Fruit fly (Drosophila melanogaster) whole organism, embryonic: ENCODE measurements around the gene EloB.

Source experiments
- Ada2b ChIP-seq: fragments of 200-800 bp; sonication (Bioruptor generic); IDR thresholded peaks from 2 replicates; pipeline ENCODE4 v1.3.6; 2022; ENCODE audit warnings: missing biosample characterization, missing genetic modification characterization
- Atf-2 ChIP-seq: fragments of 200-800 bp; sonication (Bioruptor generic); optimal IDR thresholded peaks from 2 replicates; lab custom pipeline; 2016; ENCODE audit warnings: missing biosample characterization, missing genetic modification characterization
- Awh ChIP-seq: fragments of 200-800 bp; sonication (Bioruptor generic); IDR thresholded peaks from 2 replicates; pipeline ENCODE4, ENCODE4 v1.3.6; 2022; ENCODE audit warnings: missing biosample characterization, missing genetic modification characterization
- Bdp1 ChIP-seq: fragments of 200-800 bp; sonication (Bioruptor generic); optimal IDR thresholded peaks from 3 replicates; lab custom pipeline; 2016; ENCODE audit warnings: missing biosample characterization, missing genetic modification characterization
- CG11696 ChIP-seq: fragments of 200-800 bp; sonication (Bioruptor generic); IDR thresholded peaks from 2 replicates; pipeline ENCODE4 v1.3.6; 2022; ENCODE audit warnings: missing biosample characterization, missing genetic modification characterization
- CG12299 ChIP-seq: fragments of 200-800 bp; sonication (Bioruptor generic); optimal IDR thresholded peaks from 2 replicates; lab custom pipeline; 2018; ENCODE audit warnings: missing biosample characterization, mild to moderate bottlenecking, missing genetic modification characterization
- CG12744 ChIP-seq: fragments of 200-800 bp; sonication (Bioruptor generic); optimal IDR thresholded peaks from 2 replicates; lab custom pipeline; 2016; ENCODE audit warnings: missing biosample characterization, missing genetic modification characterization
- CG14965 ChIP-seq: fragments of 200-800 bp; sonication (Bioruptor generic); optimal IDR thresholded peaks from 2 replicates; lab custom pipeline; 2016; ENCODE audit warnings: missing biosample characterization, missing genetic modification characterization, borderline replicate concordance
- CG1603 ChIP-seq: fragments of 200-800 bp; sonication (Bioruptor generic); optimal IDR thresholded peaks from 2 replicates; lab custom pipeline; 2019; ENCODE audit warnings: missing biosample characterization, mild to moderate bottlenecking, missing genetic modification characterization, moderate library complexity
- CG17186 ChIP-seq: fragments of 200-800 bp; sonication (Bioruptor generic); optimal IDR thresholded peaks from 3 replicates; lab custom pipeline; 2017; ENCODE audit warnings: missing biosample characterization, missing genetic modification reagents, missing genetic modification characterization
- CG17361 ChIP-seq: fragments of 200-800 bp; sonication (Bioruptor generic); IDR thresholded peaks from 3 replicates; pipeline ENCODE4 v1.3.6; 2022; ENCODE audit warnings: missing biosample characterization, missing genetic modification characterization
- CG1792 ChIP-seq: fragments of 200-800 bp; sonication (Bioruptor generic); optimal IDR thresholded peaks from 2 replicates; lab custom pipeline; 2016; ENCODE audit warnings: missing biosample characterization, missing genetic modification characterization
- CG18619 ChIP-seq: fragments of 200-800 bp; sonication (Bioruptor generic); optimal IDR thresholded peaks from 3 replicates; lab custom pipeline; 2017; ENCODE audit warnings: missing biosample characterization, mild to moderate bottlenecking, missing genetic modification characterization
- CG30020 ChIP-seq: fragments of 200-800 bp; optimal IDR thresholded peaks from 2 replicates; lab custom pipeline; 2019; ENCODE audit warnings: missing biosample characterization, mild to moderate bottlenecking, missing genetic modification characterization, moderate library complexity
- CG30431 ChIP-seq: fragments of 200-800 bp; sonication (Bioruptor generic); optimal IDR thresholded peaks from 2 replicates; lab custom pipeline; 2017; ENCODE audit warnings: missing biosample characterization, missing genetic modification characterization
- CG31365 ChIP-seq: fragments of 200-800 bp; sonication (Bioruptor generic); optimal IDR thresholded peaks from 2 replicates; lab custom pipeline; 2018; ENCODE audit warnings: missing biosample characterization, mild to moderate bottlenecking, missing genetic modification characterization
- CG3163 ChIP-seq: fragments of 200-800 bp; sonication (Bioruptor generic); optimal IDR thresholded peaks from 3 replicates; lab custom pipeline; 2016; ENCODE audit warnings: missing biosample characterization, missing genetic modification characterization
- CG32767 ChIP-seq: fragments of 200-800 bp; sonication (Bioruptor generic); IDR thresholded peaks from 2 replicates; pipeline ENCODE4 v1.3.6; 2022; ENCODE audit warnings: missing biosample characterization, missing genetic modification characterization
- CG4282 ChIP-seq: fragments of 200-800 bp; sonication (Bioruptor generic); optimal IDR thresholded peaks from 2 replicates; lab custom pipeline; 2016; ENCODE audit warnings: missing biosample characterization, missing genetic modification characterization
- CG43689 ChIP-seq: fragments of 200-800 bp; sonication (Bioruptor generic); IDR thresholded peaks from 2 replicates; pipeline ENCODE4 v1.3.6; 2022; ENCODE audit warnings: missing biosample characterization, missing genetic modification characterization
- CG4617 ChIP-seq: fragments of 200-800 bp; sonication (Bioruptor generic); optimal IDR thresholded peaks from 3 replicates; lab custom pipeline; 2016; ENCODE audit warnings: missing biosample characterization, missing genetic modification characterization, borderline replicate concordance
- CG5180 ChIP-seq: fragments of 200-800 bp; sonication (Bioruptor generic); optimal IDR thresholded peaks from 3 replicates; lab custom pipeline; 2017; ENCODE audit warnings: missing biosample characterization, missing genetic modification characterization, mild to moderate bottlenecking, moderate library complexity, missing genetic modification reagents
- CG6272 ChIP-seq: fragments of 200-800 bp; sonication (Bioruptor generic); IDR thresholded peaks from 2 replicates; pipeline ENCODE4 v1.3.6; 2022; ENCODE audit warnings: missing biosample characterization, missing genetic modification characterization
- CG6689 ChIP-seq: fragments of 200-800 bp; sonication (Bioruptor generic); IDR thresholded peaks from 2 replicates; pipeline ENCODE4 v1.3.6; 2022; ENCODE audit warnings: missing biosample characterization, missing genetic modification characterization
- CG8944 ChIP-seq: fragments of 200-800 bp; sonication (Bioruptor generic); optimal IDR thresholded peaks from 3 replicates; lab custom pipeline; 2016; ENCODE audit warnings: missing biosample characterization, missing genetic modification characterization
- CG9817 ChIP-seq: fragments of 200-800 bp; sonication (Bioruptor generic); optimal IDR thresholded peaks from 2 replicates; lab custom pipeline; 2018; ENCODE audit warnings: missing biosample characterization, mild to moderate bottlenecking, missing genetic modification characterization, moderate library complexity
- Dll ChIP-seq: fragments of 200-800 bp; sonication (Bioruptor generic); IDR thresholded peaks from 4 replicates; pipeline ENCODE4 v1.3.6; 2022; ENCODE audit warnings: missing biosample characterization, missing genetic modification characterization; ENCODE audit not compliant: partially characterized antibody
- Drgx ChIP-seq: fragments of 200-800 bp; sonication (Bioruptor generic); IDR thresholded peaks from 2 replicates; pipeline ENCODE4 v1.3.6; 2022; ENCODE audit warnings: missing biosample characterization, missing genetic modification characterization
- HmgZ ChIP-seq: fragments of 200-800 bp; sonication (Bioruptor generic); optimal IDR thresholded peaks from 2 replicates; lab custom pipeline; 2018; ENCODE audit warnings: missing biosample characterization, mild to moderate bottlenecking, missing genetic modification characterization
- Hr51 ChIP-seq, 2 experiments: fragments of 200-800 bp; sonication (Bioruptor generic); optimal IDR thresholded peaks; 2 replicates in 1 of 2; 3 replicates in 1 of 2; lab custom pipeline; 2016 to 2018; ENCODE audit warnings: missing biosample characterization in 2 of 2, missing genetic modification characterization in 2 of 2, mild to moderate bottlenecking in 1 of 2, moderate library complexity in 1 of 2
- Jarid2 ChIP-seq: fragments of 200-800 bp; sonication (Bioruptor generic); optimal IDR thresholded peaks from 3 replicates; lab custom pipeline; 2017; ENCODE audit warnings: mild to moderate bottlenecking, missing biosample characterization, missing genetic modification reagents, missing genetic modification characterization
- Kr ChIP-seq: fragments of 200-800 bp; sonication (Bioruptor generic); optimal IDR thresholded peaks from 2 replicates; lab custom pipeline; 2017; ENCODE audit warnings: missing biosample characterization, mild to moderate bottlenecking, missing genetic modification characterization
- Lim3 ChIP-seq: fragments of 200-800 bp; sonication (Bioruptor generic); IDR thresholded peaks from 2 replicates; pipeline ENCODE4 v1.3.6; 2022; ENCODE audit warnings: missing biosample characterization, missing genetic modification characterization
- PHDP ChIP-seq: fragments of 200-800 bp; sonication (Bioruptor generic); optimal IDR thresholded peaks from 3 replicates; lab custom pipeline; 2018; ENCODE audit warnings: missing biosample characterization, mild to moderate bottlenecking, missing genetic modification characterization, moderate library complexity
- Pdp1 ChIP-seq, 2 experiments: fragments of 200-800 bp; sonication (Bioruptor generic); optimal IDR thresholded peaks; 3 replicates each; lab custom pipeline; 2016; ENCODE audit warnings: missing biosample characterization in 2 of 2, missing genetic modification characterization in 2 of 2, mild to moderate bottlenecking in 1 of 2, moderate library complexity in 1 of 2
- Side ChIP-seq: fragments of 200-800 bp; sonication (Bioruptor generic); optimal IDR thresholded peaks from 2 replicates; lab custom pipeline; 2016; ENCODE audit warnings: missing biosample characterization, missing genetic modification characterization
- Sox100B ChIP-seq: fragments of 200-800 bp; sonication (Bioruptor generic); optimal IDR thresholded peaks from 3 replicates; lab custom pipeline; 2018; ENCODE audit warnings: missing biosample characterization, mild to moderate bottlenecking, missing genetic modification characterization
- bowl ChIP-seq: fragments of 200-800 bp; sonication (Bioruptor generic); IDR thresholded peaks from 2 replicates; pipeline ENCODE4 v1.3.6; 2022; ENCODE audit warnings: missing biosample characterization, missing genetic modification characterization
- cad ChIP-seq: fragments of >200 bp; optimal IDR thresholded peaks from 2 replicates; lab custom pipeline; 2017; ENCODE audit warnings: missing biosample characterization, missing genetic modification characterization
- dm ChIP-seq: fragments of 200-800 bp; sonication (Bioruptor generic); optimal IDR thresholded peaks from 3 replicates; lab custom pipeline; 2016; ENCODE audit warnings: missing biosample characterization, missing genetic modification characterization
- dmrt99B ChIP-seq: fragments of 200-800 bp; sonication (Bioruptor generic); optimal IDR thresholded peaks from 2 replicates; lab custom pipeline; 2018; ENCODE audit warnings: missing biosample characterization, mild to moderate bottlenecking, missing genetic modification characterization, moderate library complexity
- fd64A ChIP-seq: fragments of 200-800 bp; sonication (Bioruptor generic); optimal IDR thresholded peaks from 3 replicates; lab custom pipeline; 2018; ENCODE audit warnings: missing biosample characterization, mild to moderate bottlenecking, missing genetic modification characterization
- gsb-n ChIP-seq: fragments of 200-800 bp; sonication (Bioruptor generic); optimal IDR thresholded peaks from 3 replicates; lab custom pipeline; 2018; ENCODE audit warnings: missing biosample characterization, mild to moderate bottlenecking, missing genetic modification characterization
- gt ChIP-seq: fragments of 200-800 bp; sonication (Bioruptor generic); IDR thresholded peaks from 2 replicates; pipeline ENCODE4 v1.3.6; 2022; ENCODE audit warnings: missing biosample characterization, missing genetic modification characterization
- jumu ChIP-seq: fragments of 200-800 bp; sonication (Bioruptor generic); optimal IDR thresholded peaks from 3 replicates; lab custom pipeline; 2016; ENCODE audit warnings: missing biosample characterization, missing genetic modification characterization
- nmo ChIP-seq: fragments of 200-800 bp; sonication (Bioruptor generic); optimal IDR thresholded peaks from 2 replicates; lab custom pipeline; 2018; ENCODE audit warnings: missing biosample characterization, mild to moderate bottlenecking, missing genetic modification characterization, moderate library complexity
- pb ChIP-seq: fragments of 200-800 bp; sonication (Bioruptor generic); optimal IDR thresholded peaks from 3 replicates; lab custom pipeline; 2016; ENCODE audit warnings: missing biosample characterization, missing genetic modification characterization
- pzg ChIP-seq: fragments of 200-800 bp; sonication (Bioruptor generic); optimal IDR thresholded peaks from 3 replicates; lab custom pipeline; 2018; ENCODE audit warnings: missing biosample characterization, mild to moderate bottlenecking, missing genetic modification characterization, moderate library complexity
- so ChIP-seq: fragments of 200-800 bp; sonication (Bioruptor generic); IDR thresholded peaks from 3 replicates; pipeline ENCODE4 v1.3.6; 2022; ENCODE audit warnings: missing biosample characterization, missing genetic modification characterization

The EloB gene

DNA sequence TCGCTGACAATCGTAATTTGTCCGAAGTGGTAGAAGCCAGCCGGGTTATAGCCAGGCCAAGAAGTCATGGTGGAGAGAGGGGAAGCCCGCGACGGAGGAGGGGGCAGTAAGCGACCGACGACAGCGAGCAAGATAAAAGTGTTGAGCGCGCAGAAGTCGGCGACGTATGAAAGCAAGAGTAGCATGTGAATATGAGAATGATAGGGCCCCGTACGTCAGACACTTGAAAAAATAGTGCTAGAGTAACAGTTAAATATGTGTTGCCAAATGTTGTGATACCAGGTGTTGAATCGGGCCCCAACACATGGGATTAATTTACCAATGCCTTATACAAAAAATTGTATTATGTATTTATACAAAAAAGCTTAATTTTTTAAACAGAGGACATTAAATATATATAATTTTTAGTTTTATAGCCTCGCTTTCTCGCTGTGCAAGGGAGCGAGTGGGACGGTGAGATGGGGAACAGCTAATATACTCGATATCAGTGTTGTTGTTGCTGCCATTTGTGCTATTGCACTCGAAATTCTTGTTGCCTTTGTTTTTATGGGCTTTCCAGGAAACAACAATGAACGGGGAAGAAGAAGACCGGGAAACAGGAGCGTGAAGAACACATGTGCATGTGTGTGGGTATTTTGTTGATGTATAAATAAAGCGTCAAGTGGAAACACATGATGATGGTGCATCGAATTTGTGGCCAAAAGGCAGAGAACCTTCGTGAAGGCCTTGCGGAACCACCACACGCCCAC, 29.6 kb downstream of the EloB start (continued):
- TF ChIP-seq CG6689 (peak; percentile 89), CG43689 (GFP tag; lab: Robert Waterston, UW) (peak; percentile 37; the same call in 1 of the 2 replicates), CG12299 (tag; lab: Kevin White, UChicago) (peak; percentile 37), Atf-2 (no peak), CG3163 (GFP tag; lab: Kevin White, UChicago) (no peak), CG4617 (peak; percentile 45), Dll (GFP tag; lab: Robert Waterston, UW) (no peak), pb (GFP tag; lab: Kevin White, UChicago) (no peak), Bdp1 (GFP tag; lab: Kevin White, UChicago) (peak; percentile 23), CG6272 (GFP tag; lab: Robert Waterston, UW) (peak; percentile 73), PHDP (tag; lab: Kevin White, UChicago) (peak; percentile 88), cad (peak; percentile 24), gt (GFP tag; lab: Robert Waterston, UW) (peak; percentile 40; the same call in 1 of the 2 replicates), fd64A (GFP tag; lab: Kevin White, UChicago) (no peak), CG5180 (peak; percentile 89), HmgZ (tag; lab: Kevin White, UChicago) (peak; percentile 91), Hr51 (GFP tag; optimal IDR thresholded peaks at IDR 0.05; lab: Kevin White, UChicago) (peak; percentile 37 to 89), CG8944 (GFP tag; lab: Kevin White, UChicago) (no peak), CG1603 (tag; lab: Kevin White, UChicago) (peak; percentile 42), CG17186 (GFP tag; lab: Kevin White, UChicago) (no peak), nmo (GFP tag; lab: Kevin White, UChicago) (peak; percentile 90), bowl (GFP tag; lab: Robert Waterston, UW) (0 out of 2 replicates have a peak, but pooled peaks have one; percentile 42), CG31365 (tag; lab: Kevin White, UChicago) (peak; percentile 47), CG18619 (GFP tag; lab: Kevin White, UChicago) (peak; percentile 86), pzg (no peak), Awh (GFP tag; lab: Robert Waterston, UW) (peak; percentile 76), Pdp1 (GFP tag; optimal IDR thresholded peaks at IDR 0.05; lab: Kevin White, UChicago) (peak in 1 of 2 experiments; percentile 63), CG14965 (GFP tag; lab: Kevin White, UChicago) (no peak), CG4282 (GFP tag; lab: Kevin White, UChicago) (no peak), Ada2b (GFP tag; lab: Robert Waterston, UW) (peak; percentile 87), dmrt99B (tag; lab: Kevin White, UChicago) (peak; percentile 90), CG32767 (GFP tag; lab: Robert Waterston, UW) (peak; percentile 58; the same call in 1 of the 2 replicates), CG17361 (peak; percentile 85), gsb-n (peak; percentile 71), Lim3 (GFP tag; lab: Robert Waterston, UW) (no peak; the same call in 1 of the 2 replicates), CG11696 (GFP tag; lab: Robert Waterston, UW) (peak; percentile 72; the same call in 1 of the 2 replicates), Sox100B (GFP tag; lab: Kevin White, UChicago) (peak; percentile 82), Kr (GFP tag; lab: Kevin White, UChicago) (no peak), Jarid2 (peak; percentile 15), so (GFP tag; lab: Robert Waterston, UW) (peak; percentile 75), CG30431 (GFP tag; lab: Kevin White, UChicago) (peak; percentile 80), Drgx (GFP tag; lab: Robert Waterston, UW) (peak; percentile 78), CG12744 (GFP tag; lab: Kevin White, UChicago) (no peak), jumu (no peak), CG1792 (GFP tag; lab: Kevin White, UChicago) (no peak), CG30020 (tag; lab: Kevin White, UChicago) (peak; percentile 44), dm (GFP tag; lab: Kevin White, UChicago) (no peak), Side (GFP tag; lab: Kevin White, UChicago) (no peak), CG9817 (tag; lab: Kevin White, UChicago) (peak; percentile 88)
